Fruit fly (Drosophila melanogaster): Measurements from ENCODE around the gene Ugt36D1.

- TF ChIP-seq Pif1A (GFP tag; optimal IDR thresholded peaks at IDR 0.05) (no peak), Ets98B (GFP tag; IDR thresholded peaks at IDR 0.05) (no peak), EcR (GFP tag; optimal IDR thresholded peaks at IDR 0.05) (no peak), Pif1B (GFP tag; optimal IDR thresholded peaks at IDR 0.05) (no peak), CG13204 (GFP tag; optimal IDR thresholded peaks at IDR 0.05) (no peak), fd96Ca (GFP tag; IDR thresholded peaks at IDR 0.05) (no peak), CG8159 (tag; optimal IDR thresholded peaks at IDR 0.05) (no peak)
Observed at dm6 chr2L:18782212-18782825, 41.0 kb upstream of the Ugt36D1 start.

All from whole organism, pupa.